Fruit fly (Drosophila melanogaster) whole organism, embryonic: ENCODE data around the gene mat.

ENCODE experiments used
- Abd-B ChIP-seq: fragments of 200-800 bp; sonication (Bioruptor generic); optimal IDR thresholded peaks from 2 replicates; lab custom pipeline; 2018; ENCODE audit warnings: missing biosample characterization, mild to moderate bottlenecking, missing genetic modification characterization, moderate library complexity
- C15 ChIP-seq: fragments of 200-800 bp; sonication (Bioruptor generic); IDR thresholded peaks from 3 replicates; pipeline ENCODE4 v1.3.6; 2022; ENCODE audit warnings: missing biosample characterization, missing genetic modification characterization
- CG10366 ChIP-seq: fragments of 200-800 bp; sonication (Bioruptor generic); IDR thresholded peaks from 2 replicates; pipeline ENCODE4 v1.3.6; 2022; ENCODE audit warnings: missing biosample characterization, missing genetic modification characterization
- CG10431 ChIP-seq: fragments of 200-800 bp; sonication (Bioruptor generic); optimal IDR thresholded peaks from 3 replicates; lab custom pipeline; 2018; ENCODE audit warnings: missing biosample characterization, mild to moderate bottlenecking, missing genetic modification characterization
- CG12391 ChIP-seq: fragments of 200-800 bp; sonication (Bioruptor generic); optimal IDR thresholded peaks from 3 replicates; lab custom pipeline; 2018; ENCODE audit warnings: missing biosample characterization, mild to moderate bottlenecking, missing genetic modification characterization, moderate library complexity
- CG15073 ChIP-seq: fragments of 200-800 bp; sonication (Bioruptor generic); optimal IDR thresholded peaks from 2 replicates; lab custom pipeline; 2016; ENCODE audit warnings: missing biosample characterization, missing genetic modification characterization
- CG16813 ChIP-seq: fragments of 200-800 bp; sonication (Bioruptor generic); IDR thresholded peaks from 3 replicates; pipeline ENCODE4 v1.3.6; 2022; ENCODE audit warnings: missing biosample characterization, missing genetic modification characterization; ENCODE audit not compliant: partially characterized antibody
- CG1792 ChIP-seq: fragments of 200-800 bp; sonication (Bioruptor generic); optimal IDR thresholded peaks from 2 replicates; lab custom pipeline; 2016; ENCODE audit warnings: missing biosample characterization, missing genetic modification characterization
- CG34422 ChIP-seq: fragments of 200-800 bp; sonication (Bioruptor generic); IDR thresholded peaks from 3 replicates; pipeline ENCODE4 v1.3.6; 2022; ENCODE audit warnings: missing biosample characterization, missing genetic modification characterization
- CG6791 ChIP-seq: fragments of 200-800 bp; sonication (Bioruptor generic); IDR thresholded peaks from 3 replicates; pipeline ENCODE4 v1.3.6; 2022; ENCODE audit warnings: missing biosample characterization, missing genetic modification characterization; ENCODE audit not compliant: partially characterized antibody
- CG7271 ChIP-seq: fragments of 200-800 bp; sonication (Bioruptor generic); optimal IDR thresholded peaks from 2 replicates; lab custom pipeline; 2018; ENCODE audit warnings: missing biosample characterization, mild to moderate bottlenecking, missing genetic modification characterization, moderate library complexity
- CG7963 ChIP-seq: fragments of 200-800 bp; sonication (Bioruptor generic); IDR thresholded peaks from 3 replicates; pipeline ENCODE4 v1.3.6; 2022; ENCODE audit warnings: missing biosample characterization, missing genetic modification characterization; ENCODE audit not compliant: partially characterized antibody
- Eip74EF ChIP-seq, 2 experiments: fragments of 200-800 bp in 1 of 2; fragments of >200 bp in 1 of 2; sonication (Bioruptor generic) in 1 of 2; optimal IDR thresholded peaks; 2 replicates each; lab custom pipeline; 2017 to 2019; ENCODE audit warnings: missing biosample characterization in 2 of 2, missing genetic modification characterization in 2 of 2, mild to moderate bottlenecking in 1 of 2, moderate library complexity in 1 of 2
- HHEX ChIP-seq: fragments of 200-800 bp; sonication (Bioruptor generic); optimal IDR thresholded peaks from 3 replicates; lab custom pipeline; 2017; ENCODE audit warnings: missing biosample characterization, mild to moderate bottlenecking, missing genetic modification characterization, missing genetic modification reagents
- Hey ChIP-seq: fragments of 200-800 bp; sonication (Bioruptor generic); optimal IDR thresholded peaks from 3 replicates; lab custom pipeline; 2018; ENCODE audit warnings: missing biosample characterization, mild to moderate bottlenecking, missing genetic modification characterization
- HmgZ ChIP-seq: fragments of 200-800 bp; sonication (Bioruptor generic); optimal IDR thresholded peaks from 2 replicates; lab custom pipeline; 2018; ENCODE audit warnings: missing biosample characterization, mild to moderate bottlenecking, missing genetic modification characterization
- Hr39 ChIP-seq: fragments of >200 bp; optimal IDR thresholded peaks from 2 replicates; lab custom pipeline; 2017
- Kr ChIP-seq: fragments of 200-800 bp; sonication (Bioruptor generic); optimal IDR thresholded peaks from 2 replicates; lab custom pipeline; 2017; ENCODE audit warnings: missing biosample characterization, mild to moderate bottlenecking, missing genetic modification characterization
- Med ChIP-seq: fragments of 200-800 bp; sonication (Bioruptor generic); peaks from one replicate; lab custom pipeline; 2016; ENCODE audit warnings: missing biosample characterization, missing genetic modification characterization, mild to moderate bottlenecking, inconsistent platforms, moderate library complexity
- Mrtf ChIP-seq: fragments of 200-800 bp; sonication (Bioruptor generic); IDR thresholded peaks from 3 replicates; pipeline ENCODE4 v1.3.6; 2022; ENCODE audit warnings: missing biosample characterization, missing genetic modification characterization
- Opbp ChIP-seq: fragments of 200-800 bp; sonication (Bioruptor generic); IDR thresholded peaks from 3 replicates; pipeline ENCODE4 v1.3.6; 2022; ENCODE audit warnings: missing biosample characterization, missing genetic modification characterization; ENCODE audit not compliant: partially characterized antibody
- Taf1 ChIP-seq: fragments of 200-800 bp; sonication (Bioruptor generic); IDR thresholded peaks from 2 replicates; pipeline ENCODE4 v1.3.6; 2022; ENCODE audit warnings: missing biosample characterization, missing genetic modification characterization
- ab ChIP-seq: fragments of 200-800 bp; sonication (Bioruptor generic); optimal IDR thresholded peaks from 2 replicates; lab custom pipeline; 2016; ENCODE audit warnings: missing biosample characterization, missing genetic modification characterization
- abd-A ChIP-seq: fragments of 200-800 bp; sonication (Bioruptor generic); optimal IDR thresholded peaks from 3 replicates; lab custom pipeline; 2019; ENCODE audit warnings: missing biosample characterization, mild to moderate bottlenecking, missing genetic modification characterization, moderate library complexity
- bbx ChIP-seq: fragments of 200-800 bp; sonication (Bioruptor generic); IDR thresholded peaks from 2 replicates; pipeline ENCODE4 v1.3.6; 2022; ENCODE audit warnings: missing biosample characterization, missing genetic modification characterization; ENCODE audit not compliant: partially characterized antibody
- eyg ChIP-seq: fragments of 200-800 bp; sonication (Bioruptor generic); optimal IDR thresholded peaks from 3 replicates; lab custom pipeline; 2016; ENCODE audit warnings: missing biosample characterization, missing genetic modification characterization
- gfzf ChIP-seq: fragments of 200-800 bp; sonication (Bioruptor generic); optimal IDR thresholded peaks from 2 replicates; lab custom pipeline; 2016; ENCODE audit warnings: missing biosample characterization, mild to moderate bottlenecking, missing genetic modification characterization, moderate library complexity
- gsb-n ChIP-seq: fragments of 200-800 bp; sonication (Bioruptor generic); optimal IDR thresholded peaks from 3 replicates; lab custom pipeline; 2018; ENCODE audit warnings: missing biosample characterization, mild to moderate bottlenecking, missing genetic modification characterization
- klu ChIP-seq: fragments of 200-800 bp; sonication (Bioruptor generic); IDR thresholded peaks from 2 replicates; pipeline ENCODE4 v1.3.6; 2022; ENCODE audit warnings: missing biosample characterization, missing genetic modification characterization
- nerfin-1 ChIP-seq: fragments of 200-800 bp; sonication (Bioruptor generic); optimal IDR thresholded peaks from 3 replicates; lab custom pipeline; 2019; ENCODE audit warnings: missing biosample characterization, mild to moderate bottlenecking, missing genetic modification characterization, moderate library complexity
- prd ChIP-seq, 3 experiments: fragments of >200 bp in 2 of 3; fragments of 200-800 bp in 1 of 3; sonication (Bioruptor generic) in 1 of 3; optimal IDR thresholded peaks in 2 of 3; IDR thresholded peaks in 1 of 3; 2 replicates in 2 of 3; 3 replicates in 1 of 3; pipeline versions ENCODE4 v1.3.6 to Lab custom; 2017 to 2022; ENCODE audit warnings: missing biosample characterization in 1 of 3, missing genetic modification characterization in 1 of 3
- pzg ChIP-seq: fragments of 200-800 bp; sonication (Bioruptor generic); optimal IDR thresholded peaks from 3 replicates; lab custom pipeline; 2018; ENCODE audit warnings: missing biosample characterization, mild to moderate bottlenecking, missing genetic modification characterization, moderate library complexity
- sd ChIP-seq: fragments of 200-800 bp; sonication (Bioruptor generic); optimal IDR thresholded peaks from 3 replicates; lab custom pipeline; 2018; ENCODE audit warnings: missing biosample characterization, mild to moderate bottlenecking, missing genetic modification characterization, moderate library complexity
- sens ChIP-seq: fragments of 200-800 bp; sonication (Bioruptor generic); peaks from one replicate; lab custom pipeline; 2016; ENCODE audit warnings: missing biosample characterization, missing genetic modification characterization
- sima ChIP-seq: fragments of 200-800 bp; sonication (Bioruptor generic); optimal IDR thresholded peaks from 2 replicates; lab custom pipeline; 2016; ENCODE audit warnings: missing biosample characterization, missing genetic modification characterization
- slp2 ChIP-seq: fragments of 200-800 bp; sonication (Bioruptor generic); optimal IDR thresholded peaks from 2 replicates; lab custom pipeline; 2016; ENCODE audit warnings: missing biosample characterization, missing genetic modification characterization
- wek ChIP-seq: fragments of 200-800 bp; sonication (Bioruptor generic); optimal IDR thresholded peaks from 3 replicates; lab custom pipeline; 2018; ENCODE audit warnings: missing biosample characterization, mild to moderate bottlenecking, missing genetic modification characterization, moderate library complexity
- zfh1 ChIP-seq: fragments of 200-800 bp; sonication (Bioruptor generic); IDR thresholded peaks from 3 replicates; pipeline ENCODE4 v1.3.6; 2022; ENCODE audit warnings: missing biosample characterization, missing genetic modification characterization

mat gene

dm6 chr3L:900466-901249, 2.0 kb upstream of the mat start (continued):
- TF ChIP-seq wek (GFP tag; lab: Kevin White, UChicago) (no peak), sima (GFP tag; lab: Kevin White, UChicago) (no peak), CG34422 (no peak), CG10431 (no peak), sens (peak; percentile 68), HHEX (GFP tag; lab: Kevin White, UChicago) (no peak), Taf1 (GFP tag; lab: Robert Waterston, UW) (no peak), CG10366 (GFP tag; lab: Robert Waterston, UW) (no peak), Med (GFP tag; lab: Kevin White, UChicago) (peak; percentile 61), Abd-B (GFP tag; lab: Kevin White, UChicago) (no peak), sd (tag; lab: Kevin White, UChicago) (peak; percentile 22), slp2 (GFP tag; lab: Kevin White, UChicago) (no peak), Eip74EF (GFP tag; optimal IDR thresholded peaks at IDR 0.05; lab: Kevin White, UChicago) (no peak), C15 (GFP tag; lab: Robert Waterston, UW) (no peak), CG1792 (GFP tag; lab: Kevin White, UChicago) (no peak), klu (no peak), Kr (GFP tag; lab: Kevin White, UChicago) (no peak)

DNA sequence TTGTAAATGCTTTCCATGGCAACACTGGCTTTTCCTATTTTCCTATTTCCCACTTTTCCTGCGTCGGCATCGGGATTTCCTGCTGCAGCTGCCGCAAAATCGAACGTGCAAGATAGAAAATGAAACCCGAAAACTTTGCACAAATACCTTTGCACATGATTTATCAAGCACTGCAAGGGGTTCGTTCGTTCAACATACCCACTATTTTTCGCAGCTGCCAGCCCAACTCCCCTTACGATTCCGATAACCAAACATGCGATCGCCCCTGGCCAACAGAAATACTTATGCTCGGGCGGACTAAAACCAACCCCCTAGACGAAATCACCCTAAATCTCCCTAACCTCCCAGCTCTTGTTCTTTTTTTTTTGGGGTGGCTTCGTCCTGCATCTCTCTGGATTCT, 1.3 kb upstream of the mat start:
- TF ChIP-seq zfh1 = no peak
- no peak for TF ChIP-seq pzg
- peak; percentile 21 for TF ChIP-seq gsb-n (tag; lab: Kevin White, UChicago)
- TF ChIP-seq nerfin-1 (tag; lab: Kevin White, UChicago) = peak; percentile 99
- no peak for TF ChIP-seq gfzf (GFP tag; lab: Kevin White, UChicago)
- no peak for TF ChIP-seq CG7271

dm6 chr3L:903900-904299, 1.2 kb downstream of the mat start:
- TF ChIP-seq eyg = no peak
- peak; percentile 3 for TF ChIP-seq sd (tag; lab: Kevin White, UChicago)
- peak; percentile 47; the same call in 1 of the 3 replicates for TF ChIP-seq Opbp (GFP tag; lab: Robert Waterston, UW)
- TF ChIP-seq Hey (tag; lab: Kevin White, UChicago) = peak; percentile 58
- TF ChIP-seq CG15073 (GFP tag; lab: Kevin White, UChicago) = no peak
- no peak for TF ChIP-seq ab (GFP tag; lab: Kevin White, UChicago)
- TF ChIP-seq CG7963 = 0 out of 3 replicates have a peak, but pooled peaks have one; percentile 25
- no peak for TF ChIP-seq Mrtf (GFP tag; lab: Robert Waterston, UW)
- TF ChIP-seq CG6791 = peak; percentile 64; the same call in 1 of the 3 replicates
- peak; percentile 68 for TF ChIP-seq bbx
- TF ChIP-seq nerfin-1 (tag; lab: Kevin White, UChicago) = peak; percentile 99
- TF ChIP-seq Hr39 (lab: Kevin White, UChicago) = no peak
- no peak for TF ChIP-seq CG12391 (tag; lab: Kevin White, UChicago)
- no peak for TF ChIP-seq CG16813 (GFP tag; lab: Robert Waterston, UW)
- no peak for TF ChIP-seq HmgZ (tag; lab: Kevin White, UChicago)
- TF ChIP-seq Med (GFP tag; lab: Kevin White, UChicago) = peak; percentile 22
- no peak for TF ChIP-seq prd (optimal IDR thresholded peaks at IDR 0.05; lab: Kevin White, UChicago)
- TF ChIP-seq prd (GFP tag; IDR thresholded peaks at IDR 0.05; lab: Robert Waterston, UW) = no peak
- peak; percentile 39 for TF ChIP-seq abd-A
- TF ChIP-seq, all 482 proteins: peak for 9
